Fruit fly (Drosophila melanogaster) S2 (cell line): ENCODE measurements around the gene NdufA3.

Source experiments
- CG8478 ChIP-seq: fragments of >200 bp; optimal IDR thresholded peaks from 2 replicates; lab custom pipeline; 2018
- CTCF ChIP-seq, 2 experiments: fragments of >200 bp; optimal IDR thresholded peaks; 2 replicates each; lab custom pipeline; 2018

dm6 chrX:9163645-9164509 lies 4.0 kb upstream of the NdufA3 start:
- no peak for TF ChIP-seq CG8478
- TF ChIP-seq CTCF (optimal IDR thresholded peaks at IDR 0.05; lab: Kevin White, UChicago) = no peak
